Fruit fly (Drosophila melanogaster) whole organism, embryonic: Measurements from ENCODE around the gene LysS.

Experiments used
- Ada2b ChIP-seq: fragments of 200-800 bp; sonication (Bioruptor generic); IDR thresholded peaks from 2 replicates; pipeline ENCODE4 v1.3.6; 2022; ENCODE audit warnings: missing biosample characterization, missing genetic modification characterization
- Aef1 ChIP-seq: fragments of 200-800 bp; sonication (Bioruptor generic); IDR thresholded peaks from 3 replicates; pipeline ENCODE4 v1.3.6; 2022; ENCODE audit warnings: missing biosample characterization, missing genetic modification characterization
- Asciz ChIP-seq: fragments of 200-800 bp; sonication (Bioruptor generic); optimal IDR thresholded peaks from 2 replicates; lab custom pipeline; 2017; ENCODE audit warnings: missing biosample characterization, mild to moderate bottlenecking, missing genetic modification characterization, missing genetic modification reagents
- B-H1 ChIP-seq: fragments of 200-800 bp; sonication (Bioruptor generic); IDR thresholded peaks from 3 replicates; pipeline ENCODE4 v1.3.6; 2022; ENCODE audit warnings: missing biosample characterization, missing genetic modification characterization
- B-H2 ChIP-seq: fragments of 200-800 bp; sonication (Bioruptor generic); optimal IDR thresholded peaks from 2 replicates; lab custom pipeline; 2018; ENCODE audit warnings: missing biosample characterization, mild to moderate bottlenecking, missing genetic modification characterization
- CG10147 ChIP-seq: fragments of 200-800 bp; sonication (Bioruptor generic); optimal IDR thresholded peaks from 2 replicates; lab custom pipeline; 2019; ENCODE audit warnings: missing biosample characterization, mild to moderate bottlenecking, missing genetic modification characterization, moderate library complexity
- CG10321 ChIP-seq: fragments of 200-800 bp; sonication (Bioruptor generic); IDR thresholded peaks from 2 replicates; pipeline ENCODE4 v1.3.6; 2022; ENCODE audit warnings: missing biosample characterization, missing genetic modification characterization
- CG11398 ChIP-seq: fragments of 200-800 bp; sonication (Bioruptor generic); optimal IDR thresholded peaks from 2 replicates; lab custom pipeline; 2016; ENCODE audit warnings: missing biosample characterization, missing genetic modification characterization
- CG12071 ChIP-seq: fragments of 200-800 bp; sonication (Bioruptor generic); optimal IDR thresholded peaks from 3 replicates; lab custom pipeline; 2018; ENCODE audit warnings: missing biosample characterization, mild to moderate bottlenecking, missing genetic modification characterization
- CG12219 ChIP-seq: fragments of 200-800 bp; sonication (Bioruptor generic); optimal IDR thresholded peaks from 3 replicates; lab custom pipeline; 2018; ENCODE audit warnings: missing biosample characterization, mild to moderate bottlenecking, missing genetic modification characterization
- CG12236 ChIP-seq: fragments of 200-800 bp; sonication (Bioruptor generic); optimal IDR thresholded peaks from 2 replicates; lab custom pipeline; 2016; ENCODE audit warnings: missing biosample characterization, missing genetic modification characterization
- CG12299 ChIP-seq: fragments of 200-800 bp; sonication (Bioruptor generic); optimal IDR thresholded peaks from 2 replicates; lab custom pipeline; 2018; ENCODE audit warnings: missing biosample characterization, mild to moderate bottlenecking, missing genetic modification characterization
- CG12942 ChIP-seq: fragments of 200-800 bp; sonication (Bioruptor generic); optimal IDR thresholded peaks from 3 replicates; lab custom pipeline; 2016; ENCODE audit warnings: missing biosample characterization, missing genetic modification characterization
- CG14710 ChIP-seq: fragments of 200-800 bp; sonication (Bioruptor generic); optimal IDR thresholded peaks from 3 replicates; lab custom pipeline; 2019; ENCODE audit warnings: missing biosample characterization, mild to moderate bottlenecking, missing genetic modification characterization, moderate library complexity
- CG15514 ChIP-seq: fragments of 200-800 bp; sonication (Bioruptor generic); optimal IDR thresholded peaks from 3 replicates; lab custom pipeline; 2017; ENCODE audit warnings: missing biosample characterization, missing genetic modification characterization, mild to moderate bottlenecking, moderate library complexity, missing genetic modification reagents
- CG1602 ChIP-seq: fragments of 200-800 bp; sonication (Bioruptor generic); optimal IDR thresholded peaks from 3 replicates; lab custom pipeline; 2016; ENCODE audit warnings: missing biosample characterization, missing genetic modification characterization
- CG17802 ChIP-seq: fragments of 200-800 bp; sonication (Bioruptor generic); optimal IDR thresholded peaks from 2 replicates; lab custom pipeline; 2018; ENCODE audit warnings: missing biosample characterization, mild to moderate bottlenecking, missing genetic modification characterization, moderate library complexity
- CG2129 ChIP-seq: fragments of 200-800 bp; sonication (Bioruptor generic); IDR thresholded peaks from 2 replicates; pipeline ENCODE4 v1.3.6; 2022; ENCODE audit warnings: missing biosample characterization, missing genetic modification characterization; ENCODE audit not compliant: partially characterized antibody
- CG31224 ChIP-seq: fragments of 200-800 bp; sonication (Bioruptor generic); IDR thresholded peaks from 2 replicates; pipeline ENCODE4 v1.3.6; 2022; ENCODE audit warnings: missing biosample characterization, missing genetic modification characterization
- CG3163 ChIP-seq: fragments of 200-800 bp; sonication (Bioruptor generic); optimal IDR thresholded peaks from 3 replicates; lab custom pipeline; 2016; ENCODE audit warnings: missing biosample characterization, missing genetic modification characterization
- CG4617 ChIP-seq: fragments of 200-800 bp; sonication (Bioruptor generic); optimal IDR thresholded peaks from 3 replicates; lab custom pipeline; 2016; ENCODE audit warnings: missing biosample characterization, missing genetic modification characterization, borderline replicate concordance
- CG6689 ChIP-seq: fragments of 200-800 bp; sonication (Bioruptor generic); IDR thresholded peaks from 2 replicates; pipeline ENCODE4 v1.3.6; 2022; ENCODE audit warnings: missing biosample characterization, missing genetic modification characterization
- CG9797 ChIP-seq: fragments of 200-800 bp; sonication (Bioruptor generic); optimal IDR thresholded peaks from 3 replicates; lab custom pipeline; 2018; ENCODE audit warnings: missing biosample characterization, mild to moderate bottlenecking, missing genetic modification characterization
- CHES-1-like ChIP-seq: fragments of 200-800 bp; sonication (Bioruptor generic); optimal IDR thresholded peaks from 2 replicates; lab custom pipeline; 2016; ENCODE audit warnings: missing biosample characterization, missing genetic modification characterization
- Dek ChIP-seq: fragments of 200-800 bp; sonication (Bioruptor generic); optimal IDR thresholded peaks from 3 replicates; lab custom pipeline; 2019; ENCODE audit warnings: missing biosample characterization, mild to moderate bottlenecking, missing genetic modification characterization, moderate library complexity
- GATAe ChIP-seq: fragments of 200-800 bp; sonication (Bioruptor generic); conservative IDR thresholded peaks from 2 replicates; pipeline ENCODE4 v1.3.6; 2022; ENCODE audit warnings: missing biosample characterization, missing genetic modification characterization
- Gug ChIP-seq: fragments of 200-800 bp; sonication (Bioruptor generic); IDR thresholded peaks from 4 replicates; pipeline ENCODE4 v1.3.6; 2022; ENCODE audit warnings: missing biosample characterization, missing genetic modification characterization
- MBD-R2 ChIP-seq: fragments of 200-800 bp; sonication (Bioruptor generic); IDR thresholded peaks from 2 replicates; pipeline ENCODE4 v1.3.6; 2022; ENCODE audit warnings: missing biosample characterization, missing genetic modification characterization
- Mrtf ChIP-seq: fragments of 200-800 bp; sonication (Bioruptor generic); IDR thresholded peaks from 3 replicates; pipeline ENCODE4 v1.3.6; 2022; ENCODE audit warnings: missing biosample characterization, missing genetic modification characterization
- Nf-YA ChIP-seq: fragments of 200-800 bp; sonication (Bioruptor generic); IDR thresholded peaks from 2 replicates; pipeline ENCODE4 v1.3.6; 2022; ENCODE audit warnings: missing biosample characterization, missing genetic modification characterization
- Side ChIP-seq: fragments of 200-800 bp; sonication (Bioruptor generic); optimal IDR thresholded peaks from 2 replicates; lab custom pipeline; 2016; ENCODE audit warnings: missing biosample characterization, missing genetic modification characterization
- Xbp1 ChIP-seq: fragments of 200-800 bp; sonication (Bioruptor generic); optimal IDR thresholded peaks from 3 replicates; lab custom pipeline; 2016; ENCODE audit warnings: missing biosample characterization, mild to moderate bottlenecking, missing genetic modification characterization
- YL-1 ChIP-seq: fragments of 200-800 bp; sonication (Bioruptor generic); optimal IDR thresholded peaks from 3 replicates; lab custom pipeline; 2017; ENCODE audit warnings: missing biosample characterization, mild to moderate bottlenecking, missing genetic modification characterization
- amos ChIP-seq: fragments of 200-800 bp; sonication (Bioruptor generic); IDR thresholded peaks from 2 replicates; pipeline ENCODE4 v1.3.6; 2022; ENCODE audit warnings: missing biosample characterization, missing genetic modification characterization; ENCODE audit not compliant: partially characterized antibody
- ap ChIP-seq: fragments of 200-800 bp; sonication (Bioruptor generic); IDR thresholded peaks from 2 replicates; pipeline ENCODE4 v1.3.6; 2022; ENCODE audit warnings: missing biosample characterization, missing genetic modification characterization
- bsh ChIP-seq, 2 experiments: fragments of 200-800 bp; sonication (Bioruptor generic); optimal IDR thresholded peaks; 2 replicates each; lab custom pipeline; 2017 to 2018; ENCODE audit warnings: mild to moderate bottlenecking in 2 of 2, missing biosample characterization in 2 of 2, missing genetic modification characterization in 2 of 2, moderate library complexity in 1 of 2
- caup ChIP-seq: fragments of 200-800 bp; sonication (Bioruptor generic); optimal IDR thresholded peaks from 3 replicates; lab custom pipeline; 2017; ENCODE audit warnings: missing biosample characterization, mild to moderate bottlenecking, missing genetic modification characterization, moderate library complexity; ENCODE audit not compliant: severe bottlenecking
- cg ChIP-seq: fragments of 200-800 bp; sonication (Bioruptor generic); optimal IDR thresholded peaks from 3 replicates; lab custom pipeline; 2019; ENCODE audit warnings: missing biosample characterization, mild to moderate bottlenecking, missing genetic modification characterization, moderate library complexity
- croc ChIP-seq: fragments of 200-800 bp; sonication (Bioruptor generic); conservative IDR thresholded peaks from 3 replicates; pipeline ENCODE4 v1.3.6; 2022; ENCODE audit warnings: missing biosample characterization, missing genetic modification characterization
- dysf ChIP-seq: fragments of 200-800 bp; sonication (Bioruptor generic); IDR thresholded peaks from 3 replicates; pipeline ENCODE4 v1.3.6; 2022; ENCODE audit warnings: missing biosample characterization, missing genetic modification characterization
- ems ChIP-seq: fragments of 200-800 bp; sonication (Bioruptor generic); optimal IDR thresholded peaks from 3 replicates; lab custom pipeline; 2016; ENCODE audit warnings: missing biosample characterization, missing genetic modification characterization
- gro ChIP-seq: fragments of 200-800 bp; sonication (Bioruptor generic); optimal IDR thresholded peaks from 2 replicates; lab custom pipeline; 2016; ENCODE audit warnings: missing biosample characterization, missing genetic modification characterization
- ham ChIP-seq: fragments of 200-800 bp; sonication (Bioruptor generic); IDR thresholded peaks from 2 replicates; pipeline ENCODE4 v1.3.6; 2022; ENCODE audit warnings: missing biosample characterization, missing genetic modification characterization
- insv ChIP-seq, 2 experiments: fragments of 200-800 bp; sonication (Bioruptor generic); optimal IDR thresholded peaks; 3 replicates each; lab custom pipeline; 2016 to 2018; ENCODE audit warnings: missing biosample characterization in 2 of 2, missing genetic modification characterization in 2 of 2
- p53 ChIP-seq: fragments of 200-800 bp; sonication (Bioruptor generic); optimal IDR thresholded peaks from 2 replicates; lab custom pipeline; 2016; ENCODE audit warnings: missing biosample characterization, missing genetic modification characterization
- sens ChIP-seq: fragments of 200-800 bp; sonication (Bioruptor generic); peaks from one replicate; lab custom pipeline; 2016; ENCODE audit warnings: missing biosample characterization, missing genetic modification characterization
- seq ChIP-seq: fragments of 200-800 bp; sonication (Bioruptor generic); IDR thresholded peaks from 2 replicates; pipeline ENCODE4 v1.3.6; 2022; ENCODE audit warnings: missing biosample characterization, missing genetic modification characterization
- sim ChIP-seq: fragments of 200-800 bp; sonication (Bioruptor generic); IDR thresholded peaks from 2 replicates; pipeline ENCODE4 v1.3.6; 2022; ENCODE audit warnings: missing biosample characterization, missing genetic modification characterization
- ssp ChIP-seq: fragments of 200-800 bp; sonication (Bioruptor generic); IDR thresholded peaks from 2 replicates; pipeline ENCODE4 v1.3.6; 2022; ENCODE audit warnings: missing biosample characterization, missing genetic modification characterization
- tgo ChIP-seq: fragments of 200-800 bp; sonication (Bioruptor generic); IDR thresholded peaks from 3 replicates; pipeline ENCODE4 v1.3.6; 2022; ENCODE audit warnings: missing biosample characterization, missing genetic modification characterization

The LysS gene

DNA sequence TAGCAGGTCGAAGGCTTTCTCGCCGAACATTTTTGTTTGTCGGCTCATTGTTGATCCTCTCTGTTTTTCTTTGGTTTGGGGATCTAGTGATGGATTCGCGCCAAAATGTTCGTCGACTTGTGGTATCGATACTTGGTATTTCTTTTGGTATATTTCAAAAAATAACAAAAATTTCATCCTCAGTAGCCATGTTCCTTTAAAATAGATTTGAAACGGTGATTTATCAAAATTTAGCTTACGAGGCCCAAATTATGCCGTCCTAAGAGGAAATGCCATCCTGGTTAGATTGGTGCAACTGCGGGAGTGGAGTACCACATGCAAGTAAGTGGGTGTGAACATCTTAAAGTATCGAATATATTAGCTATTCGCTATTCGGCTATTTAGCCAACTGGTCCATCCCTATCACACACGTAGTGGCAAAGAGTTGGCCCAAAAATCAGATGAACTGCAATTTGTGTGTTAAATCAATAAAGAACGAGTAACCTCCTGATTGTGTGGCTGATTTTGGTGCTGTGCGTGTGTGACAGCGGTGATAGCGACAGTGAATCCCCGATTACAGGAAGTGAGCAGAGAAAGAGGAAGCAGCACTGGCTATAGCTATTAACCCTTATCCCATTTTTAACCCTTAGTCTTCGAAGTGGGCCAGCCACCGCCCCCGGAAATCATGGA lies 20.2 kb downstream of the LysS start, which contains the start of the genes Psf1 and Sac1 (continued):
- TF ChIP-seq CG11398 (GFP tag; lab: Kevin White, UChicago), result no peak
- TF ChIP-seq GATAe (GFP tag; lab: Robert Waterston, UW), result no peak
- TF ChIP-seq CG10321 (GFP tag; lab: Robert Waterston, UW), result no peak
- no peak for TF ChIP-seq Asciz
- peak; percentile 91 for TF ChIP-seq ssp (GFP tag; lab: Robert Waterston, UW)
- TF ChIP-seq CG9797 (GFP tag; lab: Kevin White, UChicago), result peak; percentile 69
- peak; percentile 58; the same call in 1 of the 3 replicates for TF ChIP-seq dysf
- peak; percentile 41; the same call in 1 of the 2 replicates for TF ChIP-seq CG6689
- peak; percentile 45 for TF ChIP-seq CG10147 (GFP tag; lab: Kevin White, UChicago)
- TF ChIP-seq CG12299 (tag; lab: Kevin White, UChicago), result no peak
- no peak for TF ChIP-seq CG1602 (GFP tag; lab: Kevin White, UChicago)
- TF ChIP-seq CG17802 (tag; lab: Kevin White, UChicago), result peak; percentile 74
- TF ChIP-seq Aef1 (GFP tag; lab: Robert Waterston, UW), result 0 out of 3 replicates have a peak, but pooled peaks have one; percentile 25
- TF ChIP-seq CG31224 (GFP tag; lab: Robert Waterston, UW), result no peak
- no peak for TF ChIP-seq CG12219 (GFP tag; lab: Kevin White, UChicago)
- peak; percentile 69 for TF ChIP-seq YL-1
- TF ChIP-seq B-H2 (GFP tag; lab: Kevin White, UChicago), result no peak
- peak; percentile 8 for TF ChIP-seq CG12942 (GFP tag; lab: Kevin White, UChicago)
- no peak for TF ChIP-seq cg
- TF ChIP-seq Gug (GFP tag; lab: Robert Waterston, UW), result peak; percentile 29; the same call in 1 of the 4 replicates
- peak in 1 of 2 experiments; percentile 22 for TF ChIP-seq bsh (GFP tag; optimal IDR thresholded peaks at IDR 0.05; lab: Kevin White, UChicago)
- TF ChIP-seq CG12236 (GFP tag; lab: Kevin White, UChicago), result no peak
- TF ChIP-seq Xbp1 (GFP tag; lab: Kevin White, UChicago), result peak; percentile 70
- TF ChIP-seq ap (GFP tag; lab: Robert Waterston, UW), result no peak
- TF ChIP-seq Dek (tag; lab: Kevin White, UChicago), result peak; percentile 10
- TF ChIP-seq gro (GFP tag; lab: Kevin White, UChicago), result no peak
- TF ChIP-seq caup, result peak; percentile 23
- TF ChIP-seq MBD-R2, result peak; percentile 65; the same call in 1 of the 2 replicates
- TF ChIP-seq Nf-YA (GFP tag; lab: Robert Waterston, UW), result peak; percentile 13; the same call in 1 of the 2 replicates
- TF ChIP-seq CG14710 (tag; lab: Kevin White, UChicago), result peak; percentile 81
- no peak; the same call in 1 of the 2 replicates for TF ChIP-seq Ada2b
- TF ChIP-seq CG15514, result peak; percentile 56
- peak; percentile 80 for TF ChIP-seq CG2129 (GFP tag; lab: Robert Waterston, UW)
- TF ChIP-seq CHES-1-like (GFP tag; lab: Kevin White, UChicago), result peak; percentile 66
- no peak for TF ChIP-seq Mrtf (GFP tag; lab: Robert Waterston, UW)
- no peak for TF ChIP-seq sim (GFP tag; lab: Robert Waterston, UW)
- TF ChIP-seq amos (GFP tag; lab: Robert Waterston, UW), result peak; percentile 83
- TF ChIP-seq CG4617 (GFP tag; lab: Kevin White, UChicago), result peak; percentile 94
- TF ChIP-seq tgo (GFP tag; lab: Robert Waterston, UW), result 0 out of 3 replicates have a peak, but pooled peaks have one; percentile 26
- no peak for TF ChIP-seq croc
- TF ChIP-seq ham (GFP tag; lab: Robert Waterston, UW), result no peak
- TF ChIP-seq insv (GFP tag; optimal IDR thresholded peaks at IDR 0.05; lab: Kevin White, UChicago), result peak in 1 of 2 experiments; percentile 27
- TF ChIP-seq CG12071 (GFP tag; lab: Kevin White, UChicago), result no peak
- TF ChIP-seq seq, result no peak
- no peak for TF ChIP-seq B-H1
- peak; percentile 87 for TF ChIP-seq sens (GFP tag; lab: Kevin White, UChicago)
- no peak for TF ChIP-seq ems (GFP tag; lab: Kevin White, UChicago)
- no peak for TF ChIP-seq Side (GFP tag; lab: Kevin White, UChicago)
- peak; percentile 32 for TF ChIP-seq CG3163
- TF ChIP-seq p53, result peak; percentile 17
